Fruit fly (Drosophila melanogaster) whole organism, pupa: ENCODE results near the gene CG7402.

Experiments used
- CG13204 ChIP-seq: fragments of 200-800 bp; sonication (Bioruptor generic); optimal IDR thresholded peaks from 2 replicates; lab custom pipeline; 2018; ENCODE audit warnings: missing biosample characterization, mild to moderate bottlenecking, missing genetic modification characterization, moderate library complexity
- CG14655 ChIP-seq: fragments of 200-800 bp; sonication (Bioruptor generic); optimal IDR thresholded peaks from 3 replicates; lab custom pipeline; 2017; ENCODE audit warnings: mild to moderate bottlenecking, missing biosample characterization, missing genetic modification reagents, missing genetic modification characterization
- CG15710 ChIP-seq: fragments of 200-800 bp; sonication (Bioruptor generic); optimal IDR thresholded peaks from 2 replicates; lab custom pipeline; 2018; ENCODE audit warnings: missing biosample characterization, mild to moderate bottlenecking, missing genetic modification characterization, moderate library complexity
- CG8159 ChIP-seq: fragments of 200-800 bp; sonication (Bioruptor generic); optimal IDR thresholded peaks from 3 replicates; lab custom pipeline; 2018; ENCODE audit warnings: missing biosample characterization, mild to moderate bottlenecking, missing genetic modification characterization, moderate library complexity
- CG9948 ChIP-seq: fragments of 200-800 bp; sonication (Bioruptor generic); optimal IDR thresholded peaks from 2 replicates; lab custom pipeline; 2018; ENCODE audit warnings: missing biosample characterization, mild to moderate bottlenecking, missing genetic modification characterization, moderate library complexity
- fd96Ca ChIP-seq: fragments of 200-800 bp; sonication (Bioruptor generic); IDR thresholded peaks from 3 replicates; pipeline ENCODE4 v1.3.6; 2022; ENCODE audit warnings: missing biosample characterization, missing genetic modification characterization
- gl ChIP-seq: fragments of 200-800 bp; sonication (Bioruptor generic); optimal IDR thresholded peaks from 2 replicates; lab custom pipeline; 2018; ENCODE audit warnings: missing biosample characterization, mild to moderate bottlenecking, missing genetic modification characterization

- TF ChIP-seq CG15710 (tag; lab: Kevin White, UChicago): no peak
- no peak for TF ChIP-seq CG14655
- TF ChIP-seq CG13204 (GFP tag; lab: Kevin White, UChicago): no peak
- no peak for TF ChIP-seq CG9948 (tag; lab: Kevin White, UChicago)
- TF ChIP-seq fd96Ca (GFP tag; lab: Robert Waterston, UW): no peak
- no peak for TF ChIP-seq CG8159
- TF ChIP-seq gl: no peak
These were observed 11.1 kb downstream of the CG7402 start for dm6 chr3L:17898606-17899005.
